Fruit fly (Drosophila melanogaster) whole organism, embryonic: ENCODE measurements around the gene Fkbp59.

Source experiments
- ATbp ChIP-seq: fragments of 200-800 bp; sonication (Bioruptor generic); optimal IDR thresholded peaks from 2 replicates; lab custom pipeline; 2017; ENCODE audit warnings: missing biosample characterization, mild to moderate bottlenecking, missing genetic modification characterization, missing genetic modification reagents
- Blimp-1 ChIP-seq: fragments of 200-800 bp; sonication (Bioruptor generic); optimal IDR thresholded peaks from 3 replicates; lab custom pipeline; 2018; ENCODE audit warnings: missing biosample characterization, missing genetic modification characterization, mild to moderate bottlenecking, moderate library complexity, missing genetic modification reagents
- C15 ChIP-seq: fragments of 200-800 bp; sonication (Bioruptor generic); IDR thresholded peaks from 3 replicates; pipeline ENCODE4 v1.3.6; 2022; ENCODE audit warnings: missing biosample characterization, missing genetic modification characterization
- CG10654 ChIP-seq: fragments of 200-800 bp; sonication (Bioruptor generic); optimal IDR thresholded peaks from 2 replicates; lab custom pipeline; 2016; ENCODE audit warnings: missing biosample characterization, missing genetic modification characterization
- CG11093 ChIP-seq: fragments of 200-800 bp; sonication (Bioruptor generic); IDR thresholded peaks from 3 replicates; pipeline ENCODE4 v1.3.6; 2022; ENCODE audit warnings: missing biosample characterization, missing genetic modification characterization
- CG11456 ChIP-seq: fragments of 200-800 bp; sonication (Bioruptor generic); IDR thresholded peaks from 3 replicates; pipeline ENCODE4 v1.3.6; 2022; ENCODE audit warnings: missing biosample characterization, missing genetic modification characterization
- CG15073 ChIP-seq: fragments of 200-800 bp; sonication (Bioruptor generic); optimal IDR thresholded peaks from 2 replicates; lab custom pipeline; 2016; ENCODE audit warnings: missing biosample characterization, missing genetic modification characterization
- CG16813 ChIP-seq: fragments of 200-800 bp; sonication (Bioruptor generic); IDR thresholded peaks from 3 replicates; pipeline ENCODE4 v1.3.6; 2022; ENCODE audit warnings: missing biosample characterization, missing genetic modification characterization; ENCODE audit not compliant: partially characterized antibody
- CG18619 ChIP-seq: fragments of 200-800 bp; sonication (Bioruptor generic); optimal IDR thresholded peaks from 3 replicates; lab custom pipeline; 2017; ENCODE audit warnings: missing biosample characterization, mild to moderate bottlenecking, missing genetic modification characterization
- CG2202 ChIP-seq: fragments of 200-800 bp; sonication (Bioruptor generic); optimal IDR thresholded peaks from 2 replicates; lab custom pipeline; 2018; ENCODE audit warnings: missing biosample characterization, mild to moderate bottlenecking, missing genetic modification characterization
- CG34224 ChIP-seq: fragments of 200-800 bp; sonication (Bioruptor generic); IDR thresholded peaks from 3 replicates; pipeline ENCODE4 v1.3.6; 2022; ENCODE audit warnings: missing biosample characterization, missing genetic modification characterization; ENCODE audit not compliant: partially characterized antibody
- CG3847 ChIP-seq: fragments of 200-800 bp; sonication (Bioruptor generic); IDR thresholded peaks from 2 replicates; pipeline ENCODE4 v1.3.6; 2022; ENCODE audit warnings: missing biosample characterization, missing genetic modification characterization
- CG4282 ChIP-seq: fragments of 200-800 bp; sonication (Bioruptor generic); optimal IDR thresholded peaks from 2 replicates; lab custom pipeline; 2016; ENCODE audit warnings: missing biosample characterization, missing genetic modification characterization
- CG6791 ChIP-seq: fragments of 200-800 bp; sonication (Bioruptor generic); IDR thresholded peaks from 3 replicates; pipeline ENCODE4 v1.3.6; 2022; ENCODE audit warnings: missing biosample characterization, missing genetic modification characterization; ENCODE audit not compliant: partially characterized antibody
- CG6813 ChIP-seq: fragments of 200-800 bp; sonication (Bioruptor generic); optimal IDR thresholded peaks from 2 replicates; lab custom pipeline; 2017; ENCODE audit warnings: missing biosample characterization, missing genetic modification characterization, mild to moderate bottlenecking, moderate library complexity, missing genetic modification reagents
- CG8478 ChIP-seq: fragments of >200 bp; optimal IDR thresholded peaks from 2 replicates; lab custom pipeline; 2018
- CG8765 ChIP-seq: fragments of 200-800 bp; sonication (Bioruptor generic); IDR thresholded peaks from 2 replicates; pipeline ENCODE4 v1.3.6; 2022; ENCODE audit warnings: missing biosample characterization, missing genetic modification characterization
- CG8924 ChIP-seq: fragments of 200-800 bp; optimal IDR thresholded peaks from 3 replicates; lab custom pipeline; 2019; ENCODE audit warnings: missing biosample characterization, mild to moderate bottlenecking, missing genetic modification characterization, moderate library complexity
- CG9215 ChIP-seq: fragments of 200-800 bp; sonication (Bioruptor generic); IDR thresholded peaks from 2 replicates; pipeline ENCODE4 v1.3.6; 2022; ENCODE audit warnings: missing biosample characterization, missing genetic modification characterization
- CG9609 ChIP-seq: fragments of 200-800 bp; sonication (Bioruptor generic); optimal IDR thresholded peaks from 3 replicates; lab custom pipeline; 2016; ENCODE audit warnings: missing biosample characterization, missing genetic modification characterization
- CG9817 ChIP-seq: fragments of 200-800 bp; sonication (Bioruptor generic); optimal IDR thresholded peaks from 2 replicates; lab custom pipeline; 2018; ENCODE audit warnings: missing biosample characterization, mild to moderate bottlenecking, missing genetic modification characterization, moderate library complexity
- Dbx ChIP-seq: fragments of 200-800 bp; sonication (Bioruptor generic); IDR thresholded peaks from 3 replicates; pipeline ENCODE4 v1.3.6; 2022; ENCODE audit warnings: missing biosample characterization, missing genetic modification characterization
- Eip74EF ChIP-seq, 2 experiments: fragments of 200-800 bp in 1 of 2; fragments of >200 bp in 1 of 2; sonication (Bioruptor generic) in 1 of 2; optimal IDR thresholded peaks; 2 replicates each; lab custom pipeline; 2017 to 2019; ENCODE audit warnings: missing biosample characterization in 2 of 2, missing genetic modification characterization in 2 of 2, mild to moderate bottlenecking in 1 of 2, moderate library complexity in 1 of 2
- Elba2 ChIP-seq: fragments of 200-800 bp; sonication (Bioruptor generic); optimal IDR thresholded peaks from 3 replicates; lab custom pipeline; 2016; ENCODE audit warnings: missing biosample characterization, missing genetic modification characterization
- H2.0 ChIP-seq: fragments of 200-800 bp; sonication (Bioruptor generic); IDR thresholded peaks from 2 replicates; pipeline ENCODE4 v1.3.6; 2022; ENCODE audit warnings: missing biosample characterization, missing genetic modification characterization
- HmgZ ChIP-seq: fragments of 200-800 bp; sonication (Bioruptor generic); optimal IDR thresholded peaks from 2 replicates; lab custom pipeline; 2018; ENCODE audit warnings: missing biosample characterization, mild to moderate bottlenecking, missing genetic modification characterization
- MESR4 ChIP-seq: fragments of 200-800 bp; sonication (Bioruptor generic); optimal IDR thresholded peaks from 2 replicates; lab custom pipeline; 2018; ENCODE audit warnings: missing biosample characterization, mild to moderate bottlenecking, missing genetic modification characterization, moderate library complexity
- NC2α ChIP-seq: fragments of 200-800 bp; sonication (Bioruptor generic); optimal IDR thresholded peaks from 2 replicates; lab custom pipeline; 2016; ENCODE audit warnings: missing biosample characterization, missing genetic modification characterization
- Oli ChIP-seq: fragments of 200-800 bp; sonication (Bioruptor generic); optimal IDR thresholded peaks from 2 replicates; lab custom pipeline; 2018; ENCODE audit warnings: missing biosample characterization, mild to moderate bottlenecking, missing genetic modification characterization, moderate library complexity
- Poxn ChIP-seq: fragments of 200-800 bp; sonication (Bioruptor generic); IDR thresholded peaks from 2 replicates; pipeline ENCODE4 v1.3.6; 2022; ENCODE audit warnings: missing biosample characterization, missing genetic modification characterization
- Rfx ChIP-seq: fragments of 200-800 bp; sonication (Bioruptor generic); IDR thresholded peaks from 2 replicates; pipeline ENCODE4 v1.3.6; 2022; ENCODE audit warnings: missing biosample characterization, missing genetic modification characterization
- Sry-β ChIP-seq: fragments of 200-800 bp; sonication (Bioruptor generic); optimal IDR thresholded peaks from 2 replicates; lab custom pipeline; 2018; ENCODE audit warnings: missing biosample characterization, mild to moderate bottlenecking, missing genetic modification characterization, moderate library complexity
- Tbp ChIP-seq: fragments of >200 bp; optimal IDR thresholded peaks from 2 replicates; lab custom pipeline; 2018; ENCODE audit warnings: missing biosample characterization, missing genetic modification characterization
- Trl ChIP-seq, 3 experiments: fragments of >200 bp in 2 of 3; fragments of 200-800 bp in 1 of 3; sonication (Bioruptor generic) in 1 of 3; optimal IDR thresholded peaks; 2 replicates in 1 of 3; 3 replicates in 2 of 3; lab custom pipeline; 2016 to 2017; ENCODE audit warnings: missing biosample characterization in 1 of 3, missing genetic modification characterization in 1 of 3
- Usf ChIP-seq: fragments of 200-800 bp; sonication (Bioruptor generic); optimal IDR thresholded peaks from 2 replicates; lab custom pipeline; 2017; ENCODE audit warnings: missing genotype, missing biosample characterization, missing genetic modification characterization
- amos ChIP-seq: fragments of 200-800 bp; sonication (Bioruptor generic); IDR thresholded peaks from 2 replicates; pipeline ENCODE4 v1.3.6; 2022; ENCODE audit warnings: missing biosample characterization, missing genetic modification characterization; ENCODE audit not compliant: partially characterized antibody
- btn ChIP-seq: fragments of 200-800 bp; sonication (Bioruptor generic); optimal IDR thresholded peaks from 2 replicates; lab custom pipeline; 2016; ENCODE audit warnings: missing biosample characterization, missing genetic modification characterization
- cad ChIP-seq: fragments of >200 bp; optimal IDR thresholded peaks from 2 replicates; lab custom pipeline; 2017; ENCODE audit warnings: missing biosample characterization, missing genetic modification characterization
- cato ChIP-seq: fragments of 200-800 bp; sonication (Bioruptor generic); optimal IDR thresholded peaks from 2 replicates; lab custom pipeline; 2016; ENCODE audit warnings: missing biosample characterization, missing genetic modification characterization, borderline replicate concordance
- ci ChIP-seq: fragments of 200-800 bp; sonication (Bioruptor generic); IDR thresholded peaks from 3 replicates; pipeline ENCODE4 v1.3.6; 2022; ENCODE audit warnings: missing biosample characterization, missing genetic modification characterization
- cwo ChIP-seq: fragments of 200-800 bp; sonication (Bioruptor generic); optimal IDR thresholded peaks from 3 replicates; lab custom pipeline; 2017; ENCODE audit warnings: missing biosample characterization, missing genetic modification characterization, mild to moderate bottlenecking, moderate library complexity, missing genetic modification reagents
- jigr1 ChIP-seq: fragments of 200-800 bp; sonication (Bioruptor generic); IDR thresholded peaks from 3 replicates; pipeline ENCODE4 v1.3.6; 2022; ENCODE audit warnings: missing biosample characterization, missing genetic modification characterization
- lola ChIP-seq, 3 experiments: fragments of >200 bp in 2 of 3; fragments of 200-800 bp in 1 of 3; sonication (Bioruptor generic) in 1 of 3; optimal IDR thresholded peaks; 2 replicates each; lab custom pipeline; 2017 to 2019; ENCODE audit warnings: missing biosample characterization in 3 of 3, missing genetic modification characterization in 3 of 3, mild to moderate bottlenecking in 1 of 3, moderate library complexity in 1 of 3
- maf-S ChIP-seq: fragments of 200-800 bp; sonication (Bioruptor generic); optimal IDR thresholded peaks from 2 replicates; lab custom pipeline; 2016; ENCODE audit warnings: missing biosample characterization, missing genetic modification characterization
- nau ChIP-seq: fragments of 200-800 bp; sonication (Bioruptor generic); optimal IDR thresholded peaks from 3 replicates; lab custom pipeline; 2017; ENCODE audit warnings: missing biosample characterization, mild to moderate bottlenecking, missing genetic modification characterization, missing genetic modification reagents
- pum ChIP-seq: fragments of 200-800 bp; sonication (Bioruptor generic); optimal IDR thresholded peaks from 2 replicates; lab custom pipeline; 2016; ENCODE audit warnings: missing biosample characterization, missing genetic modification characterization
- tap ChIP-seq: fragments of 200-800 bp; optimal IDR thresholded peaks from 3 replicates; lab custom pipeline; 2019; ENCODE audit warnings: missing biosample characterization, mild to moderate bottlenecking, missing genetic modification characterization, moderate library complexity
- toy ChIP-seq: fragments of 200-800 bp; sonication (Bioruptor generic); IDR thresholded peaks from 2 replicates; pipeline ENCODE4 v1.3.6; 2022; ENCODE audit warnings: missing biosample characterization, missing genetic modification characterization
- unc-4 ChIP-seq: fragments of 200-800 bp; sonication (Bioruptor generic); IDR thresholded peaks from 2 replicates; pipeline ENCODE4 v1.3.6; 2022; ENCODE audit warnings: missing biosample characterization, missing genetic modification characterization; ENCODE audit not compliant: partially characterized antibody
- wdn ChIP-seq: fragments of 200-800 bp; sonication (Bioruptor generic); IDR thresholded peaks from 2 replicates; pipeline ENCODE4 v1.3.6; 2022; ENCODE audit warnings: missing biosample characterization, missing genetic modification characterization

The Fkbp59 gene

DNA sequence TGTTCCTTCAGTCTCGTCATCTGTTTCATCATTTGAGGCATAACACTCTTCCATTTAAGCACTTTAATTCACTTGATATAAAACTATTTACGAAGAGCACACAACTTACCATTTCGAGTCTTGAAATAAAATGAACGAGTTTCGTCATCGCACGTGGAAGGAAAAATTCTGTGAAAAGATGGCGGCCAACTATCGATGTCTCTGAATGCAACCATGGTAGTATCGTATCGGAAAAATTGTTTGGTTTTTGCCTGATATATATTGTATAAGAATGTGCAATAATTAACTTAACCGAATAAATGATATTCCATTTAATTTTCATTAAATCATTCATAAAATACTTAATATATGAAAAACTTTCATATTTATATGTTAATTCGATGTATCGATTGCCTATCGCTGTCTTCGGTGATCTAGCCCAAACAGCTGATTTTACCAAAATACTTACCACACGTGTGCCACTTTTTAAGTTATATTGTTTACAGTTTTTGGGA lies 7.1 kb downstream of the Fkbp59 start, which contains the start of gene Bka (continued):
- TF ChIP-seq Elba2 (GFP tag; lab: Kevin White, UChicago) (no peak), lola (GFP tag; optimal IDR thresholded peaks at IDR 0.05; lab: Kevin White, UChicago) (peak in 1 of 3 experiments; percentile 45), Sry-β (no peak), amos (GFP tag; lab: Robert Waterston, UW) (peak; percentile 95), CG34224 (GFP tag; lab: Robert Waterston, UW) (peak; percentile 99), CG9215 (GFP tag; lab: Robert Waterston, UW) (no peak), CG11456 (GFP tag; lab: Robert Waterston, UW) (no peak), CG16813 (GFP tag; lab: Robert Waterston, UW) (peak; percentile 99), Rfx (peak; percentile 41), CG3847 (GFP tag; lab: Robert Waterston, UW) (no peak; the same call in 1 of the 2 replicates), CG6813 (GFP tag; lab: Kevin White, UChicago) (no peak), ATbp (no peak), Trl (optimal IDR thresholded peaks at IDR 0.05; lab: Kevin White, UChicago) (no peak), Trl (GFP tag; optimal IDR thresholded peaks at IDR 0.05; lab: Kevin White, UChicago) (peak; percentile 25), cad (GFP tag; lab: Kevin White, UChicago) (no peak), NC2α (GFP tag; lab: Kevin White, UChicago) (no peak), unc-4 (GFP tag; lab: Robert Waterston, UW) (peak; percentile 99), CG2202 (tag; lab: Kevin White, UChicago) (peak; percentile 60), Oli (peak; percentile 31), pum (GFP tag; lab: Kevin White, UChicago) (no peak), CG9609 (GFP tag; lab: Kevin White, UChicago) (no peak), maf-S (GFP tag; lab: Kevin White, UChicago) (no peak), CG9817 (tag; lab: Kevin White, UChicago) (peak; percentile 30), ci (peak; percentile 76), wdn (peak; percentile 17; the same call in 1 of the 2 replicates), CG4282 (GFP tag; lab: Kevin White, UChicago) (no peak), CG15073 (no peak), Poxn (GFP tag; lab: Robert Waterston, UW) (no peak), CG6791 (GFP tag; lab: Robert Waterston, UW) (peak; percentile 93), H2.0 (GFP tag; lab: Robert Waterston, UW) (no peak), jigr1 (GFP tag; lab: Robert Waterston, UW) (no peak), CG8924 (peak; percentile 85), Usf (GFP tag; lab: Kevin White, UChicago) (no peak), Dbx (GFP tag; lab: Robert Waterston, UW) (peak; percentile 53; the same call in 2 of the 3 replicates), btn (GFP tag; lab: Kevin White, UChicago) (no peak), Eip74EF (GFP tag; optimal IDR thresholded peaks at IDR 0.05; lab: Kevin White, UChicago) (peak in 1 of 2 experiments; percentile 65), cwo (GFP tag; lab: Kevin White, UChicago) (peak; percentile 54), CG8765 (GFP tag; lab: Robert Waterston, UW) (no peak), Blimp-1 (GFP tag; lab: Kevin White, UChicago) (no peak), CG10654 (no peak), toy (GFP tag; lab: Robert Waterston, UW) (no peak), MESR4 (GFP tag; lab: Kevin White, UChicago) (peak; percentile 96), Tbp (GFP tag; lab: Kevin White, UChicago) (no peak), CG18619 (GFP tag; lab: Kevin White, UChicago) (peak; percentile 62), CG8478 (lab: Kevin White, UChicago) (no peak), tap (tag; lab: Kevin White, UChicago) (peak; percentile 56), nau (GFP tag; lab: Kevin White, UChicago) (peak; percentile 65), CG11093 (no peak), C15 (no peak), HmgZ (tag; lab: Kevin White, UChicago) (peak; percentile 83), cato (peak; percentile 31)
